Fruit fly (Drosophila melanogaster) whole organism, embryonic: ENCODE measurements around the gene rempA.

Source experiments
- Bdp1 ChIP-seq: fragments of 200-800 bp; sonication (Bioruptor generic); optimal IDR thresholded peaks from 3 replicates; lab custom pipeline; 2016; ENCODE audit warnings: missing biosample characterization, missing genetic modification characterization
- CG10565 ChIP-seq: fragments of 200-800 bp; sonication (Bioruptor generic); optimal IDR thresholded peaks from 3 replicates; lab custom pipeline; 2016; ENCODE audit warnings: missing biosample characterization, mild to moderate bottlenecking, missing genetic modification characterization
- CG12104 ChIP-seq: fragments of 200-800 bp; sonication (Bioruptor generic); optimal IDR thresholded peaks from 3 replicates; lab custom pipeline; 2016; ENCODE audit warnings: missing biosample characterization, missing genetic modification characterization
- CG12219 ChIP-seq: fragments of 200-800 bp; sonication (Bioruptor generic); optimal IDR thresholded peaks from 3 replicates; lab custom pipeline; 2018; ENCODE audit warnings: missing biosample characterization, mild to moderate bottlenecking, missing genetic modification characterization
- CG12236 ChIP-seq: fragments of 200-800 bp; sonication (Bioruptor generic); optimal IDR thresholded peaks from 2 replicates; lab custom pipeline; 2016; ENCODE audit warnings: missing biosample characterization, missing genetic modification characterization
- CG12299 ChIP-seq: fragments of 200-800 bp; sonication (Bioruptor generic); optimal IDR thresholded peaks from 2 replicates; lab custom pipeline; 2018; ENCODE audit warnings: missing biosample characterization, mild to moderate bottlenecking, missing genetic modification characterization
- CG13624 ChIP-seq: fragments of 200-800 bp; sonication (Bioruptor generic); optimal IDR thresholded peaks from 2 replicates; lab custom pipeline; 2016; ENCODE audit warnings: missing biosample characterization, missing genetic modification characterization
- CG14710 ChIP-seq: fragments of 200-800 bp; sonication (Bioruptor generic); optimal IDR thresholded peaks from 3 replicates; lab custom pipeline; 2019; ENCODE audit warnings: missing biosample characterization, mild to moderate bottlenecking, missing genetic modification characterization, moderate library complexity
- CG14860 ChIP-seq: fragments of 200-800 bp; sonication (Bioruptor generic); IDR thresholded peaks from 3 replicates; pipeline ENCODE4 v1.3.6; 2022; ENCODE audit warnings: missing biosample characterization, missing genetic modification characterization; ENCODE audit not compliant: partially characterized antibody
- CG1602 ChIP-seq: fragments of 200-800 bp; sonication (Bioruptor generic); optimal IDR thresholded peaks from 3 replicates; lab custom pipeline; 2016; ENCODE audit warnings: missing biosample characterization, missing genetic modification characterization
- CG17802 ChIP-seq: fragments of 200-800 bp; sonication (Bioruptor generic); optimal IDR thresholded peaks from 2 replicates; lab custom pipeline; 2018; ENCODE audit warnings: missing biosample characterization, mild to moderate bottlenecking, missing genetic modification characterization, moderate library complexity
- CG1792 ChIP-seq: fragments of 200-800 bp; sonication (Bioruptor generic); optimal IDR thresholded peaks from 2 replicates; lab custom pipeline; 2016; ENCODE audit warnings: missing biosample characterization, missing genetic modification characterization
- CG18011 ChIP-seq: fragments of 200-800 bp; sonication (Bioruptor generic); optimal IDR thresholded peaks from 2 replicates; lab custom pipeline; 2017; ENCODE audit warnings: missing biosample characterization, missing genetic modification characterization, mild to moderate bottlenecking, moderate library complexity, missing genotype
- CG1832 ChIP-seq: fragments of 200-800 bp; sonication (Bioruptor generic); optimal IDR thresholded peaks from 2 replicates; lab custom pipeline; 2017; ENCODE audit warnings: missing biosample characterization, mild to moderate bottlenecking, missing genetic modification characterization, inconsistent platforms
- CG33213 ChIP-seq: fragments of 200-800 bp; sonication (Bioruptor generic); optimal IDR thresholded peaks from 3 replicates; lab custom pipeline; 2016; ENCODE audit warnings: missing biosample characterization, missing genetic modification characterization
- CG4328 ChIP-seq: fragments of 200-800 bp; sonication (Bioruptor generic); optimal IDR thresholded peaks from 3 replicates; lab custom pipeline; 2017; ENCODE audit warnings: missing biosample characterization, missing genetic modification reagents, missing genetic modification characterization
- CG4854 ChIP-seq: fragments of 200-800 bp; sonication (Bioruptor generic); optimal IDR thresholded peaks from 2 replicates; lab custom pipeline; 2016; ENCODE audit warnings: missing biosample characterization, missing genetic modification characterization, inconsistent platforms
- CG5953 ChIP-seq: fragments of 200-800 bp; sonication (Bioruptor generic); IDR thresholded peaks from 2 replicates; pipeline ENCODE4 v1.3.6; 2022; ENCODE audit warnings: missing biosample characterization, missing genetic modification characterization
- CG6813 ChIP-seq: fragments of 200-800 bp; sonication (Bioruptor generic); optimal IDR thresholded peaks from 2 replicates; lab custom pipeline; 2017; ENCODE audit warnings: missing biosample characterization, missing genetic modification characterization, mild to moderate bottlenecking, moderate library complexity, missing genetic modification reagents
- Chrac-16 ChIP-seq: fragments of 200-800 bp; sonication (Bioruptor generic); optimal IDR thresholded peaks from 3 replicates; lab custom pipeline; 2016; ENCODE audit warnings: missing biosample characterization, missing genetic modification characterization
- E2f1 ChIP-seq: fragments of 200-800 bp; sonication (Bioruptor generic); IDR thresholded peaks from 2 replicates; pipeline ENCODE4 v1.3.6; 2022; ENCODE audit warnings: missing biosample characterization, missing genetic modification characterization
- H2.0 ChIP-seq: fragments of 200-800 bp; sonication (Bioruptor generic); IDR thresholded peaks from 2 replicates; pipeline ENCODE4 v1.3.6; 2022; ENCODE audit warnings: missing biosample characterization, missing genetic modification characterization
- Mes4 ChIP-seq: fragments of 200-800 bp; sonication (Bioruptor generic); optimal IDR thresholded peaks from 2 replicates; lab custom pipeline; 2016; ENCODE audit warnings: missing biosample characterization, missing genetic modification characterization
- PHDP ChIP-seq: fragments of 200-800 bp; sonication (Bioruptor generic); optimal IDR thresholded peaks from 3 replicates; lab custom pipeline; 2018; ENCODE audit warnings: missing biosample characterization, mild to moderate bottlenecking, missing genetic modification characterization, moderate library complexity
- ara ChIP-seq: fragments of 200-800 bp; sonication (Bioruptor generic); IDR thresholded peaks from 2 replicates; pipeline ENCODE4 v1.3.6; 2022; ENCODE audit warnings: missing biosample characterization, missing genetic modification characterization
- ato ChIP-seq: fragments of 200-800 bp; sonication (Bioruptor generic); IDR thresholded peaks from 2 replicates; pipeline ENCODE4 v1.3.6; 2022; ENCODE audit warnings: missing biosample characterization, missing genetic modification characterization; ENCODE audit not compliant: partially characterized antibody
- bbx ChIP-seq: fragments of 200-800 bp; sonication (Bioruptor generic); IDR thresholded peaks from 2 replicates; pipeline ENCODE4 v1.3.6; 2022; ENCODE audit warnings: missing biosample characterization, missing genetic modification characterization; ENCODE audit not compliant: partially characterized antibody
- caup ChIP-seq: fragments of 200-800 bp; sonication (Bioruptor generic); optimal IDR thresholded peaks from 3 replicates; lab custom pipeline; 2017; ENCODE audit warnings: missing biosample characterization, mild to moderate bottlenecking, missing genetic modification characterization, moderate library complexity; ENCODE audit not compliant: severe bottlenecking
- croc ChIP-seq: fragments of 200-800 bp; sonication (Bioruptor generic); conservative IDR thresholded peaks from 3 replicates; pipeline ENCODE4 v1.3.6; 2022; ENCODE audit warnings: missing biosample characterization, missing genetic modification characterization
- dati ChIP-seq: fragments of 200-800 bp; sonication (Bioruptor generic); IDR thresholded peaks from 2 replicates; pipeline ENCODE4 v1.3.6; 2022; ENCODE audit warnings: missing biosample characterization, missing genetic modification characterization
- ems ChIP-seq: fragments of 200-800 bp; sonication (Bioruptor generic); optimal IDR thresholded peaks from 3 replicates; lab custom pipeline; 2016; ENCODE audit warnings: missing biosample characterization, missing genetic modification characterization
- en ChIP-seq: fragments of 200-800 bp; sonication (Bioruptor generic); optimal IDR thresholded peaks from 2 replicates; lab custom pipeline; 2016; ENCODE audit warnings: missing biosample characterization, missing genetic modification characterization
- exex ChIP-seq: fragments of 200-800 bp; sonication (Bioruptor generic); optimal IDR thresholded peaks from 4 replicates; lab custom pipeline; 2018; ENCODE audit warnings: missing biosample characterization, mild to moderate bottlenecking, missing genetic modification characterization, moderate library complexity
- ham ChIP-seq: fragments of 200-800 bp; sonication (Bioruptor generic); IDR thresholded peaks from 2 replicates; pipeline ENCODE4 v1.3.6; 2022; ENCODE audit warnings: missing biosample characterization, missing genetic modification characterization
- insv ChIP-seq, 2 experiments: fragments of 200-800 bp; sonication (Bioruptor generic); optimal IDR thresholded peaks; 3 replicates each; lab custom pipeline; 2016 to 2018; ENCODE audit warnings: missing biosample characterization in 2 of 2, missing genetic modification characterization in 2 of 2
- knrl ChIP-seq: fragments of 200-800 bp; sonication (Bioruptor generic); IDR thresholded peaks from 3 replicates; pipeline ENCODE4 v1.3.6; 2022; ENCODE audit warnings: missing biosample characterization, missing genetic modification characterization; ENCODE audit not compliant: partially characterized antibody
- lov ChIP-seq, 2 experiments: fragments of 200-800 bp in 1 of 2; fragments of >200 bp in 1 of 2; sonication (Bioruptor generic) in 1 of 2; IDR thresholded peaks in 1 of 2; optimal IDR thresholded peaks in 1 of 2; 2 replicates in 1 of 2; 3 replicates in 1 of 2; pipeline versions ENCODE4 v1.3.6 to Lab custom; 2017 to 2022; ENCODE audit warnings: missing biosample characterization in 1 of 2, missing genetic modification characterization in 1 of 2
- luna ChIP-seq: fragments of 200-800 bp; sonication (Bioruptor generic); optimal IDR thresholded peaks from 2 replicates; lab custom pipeline; 2016; ENCODE audit warnings: missing biosample characterization, missing genetic modification characterization
- shn ChIP-seq: fragments of 200-800 bp; sonication (Bioruptor generic); optimal IDR thresholded peaks from 3 replicates; lab custom pipeline; 2016; ENCODE audit warnings: missing biosample characterization, missing genetic modification characterization
- stwl ChIP-seq: fragments of 200-800 bp; sonication (Bioruptor generic); optimal IDR thresholded peaks from 3 replicates; lab custom pipeline; 2018; ENCODE audit warnings: missing biosample characterization, mild to moderate bottlenecking, missing genetic modification characterization, moderate library complexity
- tll ChIP-seq, 2 experiments: fragments of 200-800 bp in 1 of 2; fragments of >200 bp in 1 of 2; sonication (Bioruptor generic) in 1 of 2; optimal IDR thresholded peaks; 2 replicates each; lab custom pipeline; 2017 to 2019; ENCODE audit warnings: missing biosample characterization in 2 of 2, missing genetic modification characterization in 2 of 2, mild to moderate bottlenecking in 1 of 2, moderate library complexity in 1 of 2
- tx ChIP-seq: fragments of 200-800 bp; sonication (Bioruptor generic); optimal IDR thresholded peaks from 2 replicates; lab custom pipeline; 2016; ENCODE audit warnings: missing biosample characterization, missing genetic modification characterization
- unpg ChIP-seq: fragments of 200-800 bp; sonication (Bioruptor generic); optimal IDR thresholded peaks from 3 replicates; lab custom pipeline; 2018; ENCODE audit warnings: missing biosample characterization, mild to moderate bottlenecking, missing genetic modification characterization, moderate library complexity
- usp ChIP-seq: fragments of >200 bp; optimal IDR thresholded peaks from 2 replicates; lab custom pipeline; 2017; ENCODE audit warnings: missing biosample characterization, missing genetic modification characterization
- wek ChIP-seq: fragments of 200-800 bp; sonication (Bioruptor generic); optimal IDR thresholded peaks from 3 replicates; lab custom pipeline; 2018; ENCODE audit warnings: missing biosample characterization, mild to moderate bottlenecking, missing genetic modification characterization, moderate library complexity
- yki ChIP-seq: fragments of >200 bp; optimal IDR thresholded peaks from 3 replicates; lab custom pipeline; 2018
- zen ChIP-seq: fragments of 200-800 bp; sonication (Bioruptor generic); optimal IDR thresholded peaks from 3 replicates; lab custom pipeline; 2018; ENCODE audit warnings: missing biosample characterization, mild to moderate bottlenecking, missing genetic modification characterization, moderate library complexity

Gene rempA

dm6 chr2L:516032-516993 is 43.8 kb downstream of the rempA start:
- TF ChIP-seq wek (GFP tag; lab: Kevin White, UChicago) (no peak), en (peak; percentile 50), CG4328 (GFP tag; lab: Kevin White, UChicago) (no peak), PHDP (peak; percentile 85), ems (GFP tag; lab: Kevin White, UChicago) (peak; percentile 35), Bdp1 (GFP tag; lab: Kevin White, UChicago) (peak; percentile 38), ham (0 out of 2 replicates have a peak, but pooled peaks have one; percentile 16), CG4854 (no peak), stwl (tag; lab: Kevin White, UChicago) (no peak), usp (GFP tag; lab: Kevin White, UChicago) (no peak), CG13624 (GFP tag; lab: Kevin White, UChicago) (peak; percentile 19), yki (lab: Kevin White, UChicago) (peak; percentile 5), tx (GFP tag; lab: Kevin White, UChicago) (peak; percentile 44), CG14710 (peak; percentile 78), CG33213 (GFP tag; lab: Kevin White, UChicago) (no peak), CG17802 (tag; lab: Kevin White, UChicago) (peak; percentile 49), CG1602 (peak; percentile 65), tll (GFP tag; optimal IDR thresholded peaks at IDR 0.05; lab: Kevin White, UChicago) (no peak), insv (GFP tag; optimal IDR thresholded peaks at IDR 0.05; lab: Kevin White, UChicago) (no peak), ara (GFP tag; lab: Robert Waterston, UW) (peak; percentile 82), bbx (GFP tag; lab: Robert Waterston, UW) (no peak), CG5953 (GFP tag; lab: Robert Waterston, UW) (peak; percentile 64; the same call in 1 of the 2 replicates), CG14860 (GFP tag; lab: Robert Waterston, UW) (no peak), unpg (GFP tag; lab: Kevin White, UChicago) (peak; percentile 79), Mes4 (GFP tag; lab: Kevin White, UChicago) (peak; percentile 67), CG12236 (GFP tag; lab: Kevin White, UChicago) (peak; percentile 49), lov (optimal IDR thresholded peaks at IDR 0.05; lab: Kevin White, UChicago) (no peak), lov (GFP tag; IDR thresholded peaks at IDR 0.05; lab: Robert Waterston, UW) (peak; percentile 42; the same call in 1 of the 3 replicates), Chrac-16 (GFP tag; lab: Kevin White, UChicago) (peak; percentile 78), CG12219 (GFP tag; lab: Kevin White, UChicago) (peak; percentile 68), croc (GFP tag; lab: Robert Waterston, UW) (peak; percentile 69), CG10565 (GFP tag; lab: Kevin White, UChicago) (no peak), luna (GFP tag; lab: Kevin White, UChicago) (no peak), H2.0 (GFP tag; lab: Robert Waterston, UW) (peak; percentile 50), shn (GFP tag; lab: Kevin White, UChicago) (peak; percentile 16), caup (GFP tag; lab: Kevin White, UChicago) (peak; percentile 58), exex (tag; lab: Kevin White, UChicago) (no peak), CG12104 (GFP tag; lab: Kevin White, UChicago) (peak; percentile 59), zen (tag; lab: Kevin White, UChicago) (peak; percentile 70), E2f1 (peak; percentile 67), dati (GFP tag; lab: Robert Waterston, UW) (peak; percentile 64), CG12299 (tag; lab: Kevin White, UChicago) (peak; percentile 54), CG6813 (GFP tag; lab: Kevin White, UChicago) (peak; percentile 75), CG18011 (peak; percentile 51), CG1832 (GFP tag; lab: Kevin White, UChicago) (peak; percentile 32), CG1792 (peak; percentile 22), ato (no peak), knrl (GFP tag; lab: Robert Waterston, UW) (no peak)
